Fruit fly (Drosophila melanogaster) whole organism, wandering third instar larva: Measurements from ENCODE around the gene CG18081.

Experiments used
- Abd-B ChIP-seq: fragments of >200 bp; optimal IDR thresholded peaks from 2 replicates; lab custom pipeline; 2017; ENCODE audit warnings: missing biosample characterization, missing genetic modification characterization
- CG9705 ChIP-seq: fragments of 200-800 bp; sonication (Bioruptor generic); optimal IDR thresholded peaks from 2 replicates; lab custom pipeline; 2018; ENCODE audit warnings: missing biosample characterization, mild to moderate bottlenecking, missing genetic modification characterization
- CrebA ChIP-seq: fragments of 200-800 bp; sonication (Bioruptor generic); optimal IDR thresholded peaks from 2 replicates; lab custom pipeline; 2016; ENCODE audit warnings: missing biosample characterization, mild to moderate bottlenecking, missing genetic modification characterization, borderline replicate concordance
- Dfd ChIP-seq: fragments of >200 bp; optimal IDR thresholded peaks from 2 replicates; lab custom pipeline; 2017; ENCODE audit warnings: missing biosample characterization, missing genetic modification characterization
- Dif ChIP-seq: fragments of 200-275, 200-300 bp; sonication (Bioruptor generic); optimal IDR thresholded peaks from 2 replicates; lab custom pipeline; 2018; ENCODE audit warnings: missing biosample characterization, missing genetic modification characterization; ENCODE audit not compliant: partially characterized antibody
- GATAd ChIP-seq: sonication (Bioruptor generic); optimal IDR thresholded peaks from 2 replicates; lab custom pipeline; 2016; ENCODE audit warnings: missing biosample characterization, missing genetic modification characterization
- HLH106 ChIP-seq: fragments of 200-800 bp; optimal IDR thresholded peaks from 3 replicates; lab custom pipeline; 2019; ENCODE audit warnings: missing biosample characterization, mild to moderate bottlenecking, missing genetic modification characterization, moderate library complexity
- Hnf4 ChIP-seq: fragments of 200-800 bp; sonication (Bioruptor generic); optimal IDR thresholded peaks from 2 replicates; lab custom pipeline; 2016; ENCODE audit warnings: missing biosample characterization, mild to moderate bottlenecking, missing genetic modification characterization
- Hr78 ChIP-seq: fragments of >200 bp; optimal IDR thresholded peaks from 2 replicates; lab custom pipeline; 2017; ENCODE audit warnings: missing biosample characterization, missing genetic modification characterization
- Hr83 ChIP-seq: fragments of 200-300 bp; sonication (Bioruptor generic); optimal IDR thresholded peaks from 2 replicates; lab custom pipeline; 2016; ENCODE audit warnings: missing biosample characterization, mild to moderate bottlenecking, missing genetic modification characterization, moderate library complexity; ENCODE audit not compliant: poor library complexity, severe bottlenecking
- Jra ChIP-seq: sonication (Bioruptor generic); optimal IDR thresholded peaks from 2 replicates; lab custom pipeline; 2016; ENCODE audit warnings: missing biosample characterization, missing genetic modification characterization
- Mio ChIP-seq: sonication (Bioruptor generic); optimal IDR thresholded peaks from 2 replicates; lab custom pipeline; 2016; ENCODE audit warnings: missing biosample characterization, missing genetic modification characterization
- Myc ChIP-seq: fragments of >200 bp; optimal IDR thresholded peaks from 2 replicates; lab custom pipeline; 2017
- N ChIP-seq: fragments of >200 bp; optimal IDR thresholded peaks from 2 replicates; lab custom pipeline; 2018; ENCODE audit warnings: missing biosample characterization, missing external identifiers, missing genetic modification characterization
- OdsH ChIP-seq: fragments of 200-800 bp; sonication (Bioruptor generic); optimal IDR thresholded peaks from 2 replicates; lab custom pipeline; 2016; ENCODE audit warnings: missing biosample characterization, mild to moderate bottlenecking, missing genetic modification characterization
- Rel ChIP-seq, 2 experiments: fragments of 200-800 bp; sonication (Bioruptor generic) in 1 of 2; optimal IDR thresholded peaks; 2 replicates in 1 of 2; 3 replicates in 1 of 2; lab custom pipeline; 2016 to 2019; ENCODE audit warnings: mild to moderate bottlenecking in 2 of 2, missing biosample characterization in 2 of 2, missing genetic modification characterization in 2 of 2, moderate library complexity in 1 of 2
- Sp1 ChIP-seq: fragments of 200-800 bp; sonication (Bioruptor generic); optimal IDR thresholded peaks from 3 replicates; lab custom pipeline; 2019; ENCODE audit warnings: missing biosample characterization, mild to moderate bottlenecking, missing genetic modification characterization, moderate library complexity
- br ChIP-seq: fragments of 200-800 bp; sonication (Bioruptor generic); optimal IDR thresholded peaks from 2 replicates; lab custom pipeline; 2016; ENCODE audit warnings: missing biosample characterization, missing genetic modification characterization
- brk ChIP-seq: fragments of 200-800 bp; sonication (Bioruptor generic); optimal IDR thresholded peaks from 2 replicates; lab custom pipeline; 2016; ENCODE audit warnings: missing biosample characterization, mild to moderate bottlenecking, missing genetic modification characterization
- dl ChIP-seq, 2 experiments: fragments of 175-275, 200-275 bp in 1 of 2; fragments of 200-275 bp in 1 of 2; sonication (Bioruptor generic); optimal IDR thresholded peaks; lab custom pipeline; 2018; ENCODE audit warnings: mild to moderate bottlenecking in 2 of 2, missing biosample characterization in 2 of 2, missing genetic modification characterization in 2 of 2, moderate library complexity in 2 of 2; ENCODE audit not compliant: partially characterized antibody in 2 of 2, insufficient read depth in 1 of 2
- dsf ChIP-seq: sonication (Bioruptor generic); optimal IDR thresholded peaks from 2 replicates; lab custom pipeline; 2016; ENCODE audit warnings: missing biosample characterization, missing genetic modification characterization, borderline replicate concordance
- ey ChIP-seq: fragments of 200-800 bp; sonication (Bioruptor generic); optimal IDR thresholded peaks from 2 replicates; lab custom pipeline; 2016; ENCODE audit warnings: missing biosample characterization, missing genetic modification characterization
- foxo ChIP-seq, 2 experiments: fragments of 200-800 bp; sonication (Bioruptor generic); optimal IDR thresholded peaks; 2 replicates in 1 of 2; 3 replicates in 1 of 2; lab custom pipeline; 2016 to 2017; ENCODE audit warnings: missing biosample characterization in 2 of 2, missing genetic modification characterization in 2 of 2
- fru ChIP-seq: fragments of 200-800 bp; sonication (Bioruptor generic); optimal IDR thresholded peaks from 3 replicates; lab custom pipeline; 2016; ENCODE audit warnings: missing biosample characterization, mild to moderate bottlenecking, missing genetic modification characterization
- h ChIP-seq: fragments of 200-800 bp; sonication (Bioruptor generic); optimal IDR thresholded peaks from 3 replicates; lab custom pipeline; 2016; ENCODE audit warnings: missing biosample characterization, mild to moderate bottlenecking, missing genetic modification characterization
- jim ChIP-seq: fragments of 175-275, 200-325 bp; sonication (Bioruptor generic); optimal IDR thresholded peaks from 2 replicates; lab custom pipeline; 2016; ENCODE audit warnings: missing biosample characterization, mild to moderate bottlenecking, missing genetic modification characterization
- pan ChIP-seq: fragments of >200 bp; optimal IDR thresholded peaks from 2 replicates; lab custom pipeline; 2017
- psq ChIP-seq: fragments of 200-800 bp; sonication (Bioruptor generic); optimal IDR thresholded peaks from 3 replicates; lab custom pipeline; 2017; ENCODE audit warnings: missing biosample characterization, mild to moderate bottlenecking, missing genetic modification characterization, moderate library complexity
- sage ChIP-seq: fragments of 200-800 bp; sonication (Bioruptor generic); optimal IDR thresholded peaks from 2 replicates; lab custom pipeline; 2016; ENCODE audit warnings: missing biosample characterization, mild to moderate bottlenecking, missing genetic modification characterization
- sv ChIP-seq: fragments of 200-800 bp; sonication (Bioruptor generic); optimal IDR thresholded peaks from 3 replicates; lab custom pipeline; 2016; ENCODE audit warnings: missing biosample characterization, missing genetic modification characterization
- tai ChIP-seq: sonication (Bioruptor generic); optimal IDR thresholded peaks from 2 replicates; lab custom pipeline; 2016; ENCODE audit warnings: missing biosample characterization, missing genetic modification characterization
- usp ChIP-seq: fragments of >200 bp; optimal IDR thresholded peaks from 2 replicates; lab custom pipeline; 2017; ENCODE audit warnings: missing biosample characterization, missing genetic modification characterization
- woc ChIP-seq: sonication (Bioruptor generic); optimal IDR thresholded peaks from 2 replicates; lab custom pipeline; 2016; ENCODE audit warnings: missing biosample characterization, mild to moderate bottlenecking, missing genetic modification characterization

Gene CG18081

dm6 chr3L:15847224-15847623 lies 12.0 kb upstream of the CG18081 start:
- peak; percentile 58 for TF ChIP-seq HLH106 (tag; lab: Kevin White, UChicago)
- no peak for TF ChIP-seq Mio (GFP tag; lab: Kevin White, UChicago)
- TF ChIP-seq CrebA (GFP tag; lab: Kevin White, UChicago) = no peak
- no peak for TF ChIP-seq foxo (GFP tag; optimal IDR thresholded peaks at IDR 0.05; lab: Kevin White, UChicago)
- no peak for TF ChIP-seq br
- TF ChIP-seq OdsH = no peak
- TF ChIP-seq Jra (GFP tag; lab: Kevin White, UChicago) = no peak
- no peak for TF ChIP-seq sage (GFP tag; lab: Kevin White, UChicago)
- TF ChIP-seq psq (GFP tag; lab: Kevin White, UChicago) = peak; percentile 10
- no peak for TF ChIP-seq fru (GFP tag; lab: Kevin White, UChicago)
- no peak for TF ChIP-seq Hnf4 (GFP tag; lab: Kevin White, UChicago)
- TF ChIP-seq dl (GFP tag; optimal IDR thresholded peaks at IDR 0.05; lab: Kevin White, UChicago; ENCODE audit: insufficient read depth in 1 of 2, partially characterized antibody in 2 of 2) = no peak
- TF ChIP-seq Sp1 (GFP tag; lab: Kevin White, UChicago) = peak; percentile 34
- no peak for TF ChIP-seq N (GFP tag; lab: Kevin White, UChicago)
- no peak for TF ChIP-seq Myc (lab: Kevin White, UChicago)
- TF ChIP-seq h (GFP tag; lab: Kevin White, UChicago) = no peak
- no peak for TF ChIP-seq Dfd
- TF ChIP-seq tai = no peak
- TF ChIP-seq CG9705 (GFP tag; lab: Kevin White, UChicago) = no peak
- no peak for TF ChIP-seq GATAd (GFP tag; lab: Kevin White, UChicago)

DNA sequence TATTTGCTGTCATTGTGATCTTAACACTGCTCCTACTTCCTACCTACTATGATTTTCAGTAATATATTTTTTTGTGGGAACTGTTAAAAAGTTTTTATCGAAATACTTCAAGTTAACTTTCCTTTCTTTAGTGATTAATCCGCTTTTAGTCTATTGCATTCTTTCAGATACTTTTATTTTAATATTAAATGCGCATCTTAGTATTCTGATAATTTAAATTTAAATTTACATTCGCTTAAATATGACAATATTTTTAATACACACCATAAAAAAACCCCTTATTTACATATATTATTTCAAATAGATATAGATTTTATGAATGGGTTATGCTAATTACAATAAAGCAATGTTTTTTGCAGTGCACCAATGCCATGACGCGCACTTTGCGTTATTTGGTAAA lies 9.4 kb upstream of the CG18081 start:
- TF ChIP-seq Hnf4 (GFP tag; lab: Kevin White, UChicago) (no peak), Sp1 (GFP tag; lab: Kevin White, UChicago) (no peak), ey (GFP tag; lab: Kevin White, UChicago) (no peak), sv (GFP tag; lab: Kevin White, UChicago) (no peak), psq (GFP tag; lab: Kevin White, UChicago) (no peak), jim (no peak), Abd-B (no peak), h (GFP tag; lab: Kevin White, UChicago) (no peak), br (no peak), Rel (GFP tag; optimal IDR thresholded peaks at IDR 0.05; lab: Kevin White, UChicago) (no peak), Rel (tag; optimal IDR thresholded peaks at IDR 0.05; lab: Kevin White, UChicago) (no peak), sage (GFP tag; lab: Kevin White, UChicago) (no peak), brk (GFP tag; lab: Kevin White, UChicago) (no peak)

dm6 chr3L:15843962-15844361 lies 8.8 kb upstream of the CG18081 start, which contains the start of gene meru:
TSS of gene meru (minus strand) at chr3L:15844062.
- TF ChIP-seq dsf (GFP tag; lab: Kevin White, UChicago) = no peak

DNA sequence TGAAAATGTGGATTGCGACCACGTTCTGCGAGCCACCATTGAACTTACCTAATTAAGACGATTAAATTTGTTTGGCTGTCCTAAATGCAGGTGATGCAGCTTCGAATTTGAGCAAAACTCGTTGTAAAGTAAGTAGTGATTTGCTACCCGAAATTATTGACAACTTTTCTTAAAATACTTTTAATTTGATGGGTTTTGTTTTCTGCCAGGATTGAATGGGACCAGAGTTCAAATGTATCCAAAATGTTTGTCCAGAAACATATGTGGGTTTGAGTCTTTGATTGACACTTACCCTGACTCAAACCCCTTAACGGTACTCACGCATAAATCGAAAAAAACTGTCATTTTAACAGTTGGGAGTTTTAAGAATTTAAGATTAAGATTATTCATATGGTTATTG lies 2.0 kb upstream of the CG18081 start, which contains the start of gene CG15715:
Gene CG15715 (minus strand): TSS at position 274 of the 400 bp plus-strand sequence.
- TF ChIP-seq Hr83 (GFP tag; lab: Kevin White, UChicago) = no peak
- no peak for TF ChIP-seq dsf (GFP tag; lab: Kevin White, UChicago)
- no peak for TF ChIP-seq usp
- TF ChIP-seq woc (GFP tag; lab: Kevin White, UChicago) = no peak
- no peak for TF ChIP-seq br
- no peak for TF ChIP-seq HLH106 (tag; lab: Kevin White, UChicago)
- TF ChIP-seq GATAd (GFP tag; lab: Kevin White, UChicago) = no peak
- no peak for TF ChIP-seq pan (lab: Kevin White, UChicago)
- TF ChIP-seq Jra (GFP tag; lab: Kevin White, UChicago) = no peak
- TF ChIP-seq Dfd = no peak
- no peak for TF ChIP-seq psq (GFP tag; lab: Kevin White, UChicago)
- TF ChIP-seq Hr78 (GFP tag; lab: Kevin White, UChicago) = no peak
- no peak for TF ChIP-seq Dif (GFP tag; lab: Kevin White, UChicago)
- no peak for TF ChIP-seq CG9705 (GFP tag; lab: Kevin White, UChicago)
